Fruit fly (Drosophila melanogaster): Measurements from ENCODE around the gene CG46059.

CG46059 gene

dm6 chr2L:19164933-19165813, 18.4 kb downstream of the CG46059 start:
- no peak for TF ChIP-seq N (GFP tag; optimal IDR thresholded peaks at IDR 0.05)
- peak; percentile 92 for TF ChIP-seq psq (GFP tag; optimal IDR thresholded peaks at IDR 0.05)
- TF ChIP-seq jim (GFP tag; optimal IDR thresholded peaks at IDR 0.05) = no peak
- TF ChIP-seq usp (GFP tag; optimal IDR thresholded peaks at IDR 0.05) = no peak
- TF ChIP-seq h (GFP tag; optimal IDR thresholded peaks at IDR 0.05) = peak; percentile 96
- TF ChIP-seq rgr (GFP tag; optimal IDR thresholded peaks at IDR 0.05) = peak; percentile 96
- peak; percentile 89 for TF ChIP-seq tai (GFP tag; optimal IDR thresholded peaks at IDR 0.05)
- no peak for TF ChIP-seq Hr78 (GFP tag; optimal IDR thresholded peaks at IDR 0.05)
- TF ChIP-seq Abd-B (GFP tag; optimal IDR thresholded peaks at IDR 0.05) = no peak
- TF ChIP-seq Vsx2 (GFP tag; optimal IDR thresholded peaks at IDR 0.05; ENCODE audit: partially characterized antibody) = no peak
- peak; percentile 89 for TF ChIP-seq woc (GFP tag; optimal IDR thresholded peaks at IDR 0.05)
- TF ChIP-seq Sp1 (GFP tag; optimal IDR thresholded peaks at IDR 0.05) = peak; percentile 92
- TF ChIP-seq brk (GFP tag; optimal IDR thresholded peaks at IDR 0.05) = peak; percentile 94
- TF ChIP-seq sage (GFP tag; optimal IDR thresholded peaks at IDR 0.05) = peak; percentile 87
- TF ChIP-seq pan (optimal IDR thresholded peaks at IDR 0.05) = no peak
- no peak for TF ChIP-seq Myc (optimal IDR thresholded peaks at IDR 0.05)
- TF ChIP-seq Dif (GFP tag; optimal IDR thresholded peaks at IDR 0.05; ENCODE audit: partially characterized antibody) = peak; percentile 64
- peak; percentile 95 for TF ChIP-seq sv (GFP tag; optimal IDR thresholded peaks at IDR 0.05)
- peak; percentile 95 for TF ChIP-seq ey (GFP tag; optimal IDR thresholded peaks at IDR 0.05)
- TF ChIP-seq Jra (GFP tag; optimal IDR thresholded peaks at IDR 0.05) = peak; percentile 84
- TF ChIP-seq Hnf4 (GFP tag; optimal IDR thresholded peaks at IDR 0.05) = peak; percentile 89
- TF ChIP-seq dmrt93B (GFP tag; optimal IDR thresholded peaks at IDR 0.05) = peak; percentile 82
- TF ChIP-seq CG9705 (GFP tag; optimal IDR thresholded peaks at IDR 0.05) = peak; percentile 75
- TF ChIP-seq lola (GFP tag; optimal IDR thresholded peaks at IDR 0.05) = no peak
- TF ChIP-seq dl (GFP tag; optimal IDR thresholded peaks at IDR 0.05; ENCODE audit: insufficient read depth in 1 of 2, partially characterized antibody in 2 of 2) = peak; percentile 41 to 42
- TF ChIP-seq OdsH (GFP tag; optimal IDR thresholded peaks at IDR 0.05) = peak; percentile 96
- peak; percentile 91 for TF ChIP-seq HLH106 (tag; optimal IDR thresholded peaks at IDR 0.05)
- TF ChIP-seq Hr83 (GFP tag; optimal IDR thresholded peaks at IDR 0.05; ENCODE audit: poor library complexity, severe bottlenecking) = no peak
- TF ChIP-seq Rel (GFP tag; optimal IDR thresholded peaks at IDR 0.05) = peak; percentile 40
- peak; percentile 51 for TF ChIP-seq Rel (tag; optimal IDR thresholded peaks at IDR 0.05)
- TF ChIP-seq fru (GFP tag; optimal IDR thresholded peaks at IDR 0.05) = peak; percentile 97
- peak; percentile 81 for TF ChIP-seq CG32264 (GFP tag; optimal IDR thresholded peaks at IDR 0.05)
- no peak for TF ChIP-seq CrebA (GFP tag; optimal IDR thresholded peaks at IDR 0.05; ENCODE audit: borderline replicate concordance)
- peak; percentile 40 for TF ChIP-seq Dfd (GFP tag; optimal IDR thresholded peaks at IDR 0.05)
- peak; percentile 35 for TF ChIP-seq dsf (GFP tag; optimal IDR thresholded peaks at IDR 0.05; ENCODE audit: borderline replicate concordance)
- no peak for TF ChIP-seq Mio (GFP tag; optimal IDR thresholded peaks at IDR 0.05)
- TF ChIP-seq GATAd (GFP tag; optimal IDR thresholded peaks at IDR 0.05) = no peak
- peak; percentile 79 to 96 for TF ChIP-seq foxo (GFP tag; optimal IDR thresholded peaks at IDR 0.05)
- peak; percentile 89 for TF ChIP-seq br (GFP tag; optimal IDR thresholded peaks at IDR 0.05)

- no peak for TF ChIP-seq lola (GFP tag; optimal IDR thresholded peaks at IDR 0.05)
- no peak for TF ChIP-seq OdsH (GFP tag; optimal IDR thresholded peaks at IDR 0.05)
- TF ChIP-seq dl (GFP tag; optimal IDR thresholded peaks at IDR 0.05; ENCODE audit: insufficient read depth in 1 of 2, partially characterized antibody in 2 of 2) = no peak
- TF ChIP-seq Dif (GFP tag; optimal IDR thresholded peaks at IDR 0.05; ENCODE audit: partially characterized antibody) = no peak
- no peak for TF ChIP-seq Vsx2 (GFP tag; optimal IDR thresholded peaks at IDR 0.05; ENCODE audit: partially characterized antibody)
- TF ChIP-seq Myc (optimal IDR thresholded peaks at IDR 0.05) = no peak
- TF ChIP-seq Hr83 (GFP tag; optimal IDR thresholded peaks at IDR 0.05; ENCODE audit: poor library complexity, severe bottlenecking) = no peak
- TF ChIP-seq ey (GFP tag; optimal IDR thresholded peaks at IDR 0.05) = no peak
- TF ChIP-seq CG32264 (GFP tag; optimal IDR thresholded peaks at IDR 0.05) = no peak
- TF ChIP-seq dsf (GFP tag; optimal IDR thresholded peaks at IDR 0.05; ENCODE audit: borderline replicate concordance) = no peak
- no peak for TF ChIP-seq sv (GFP tag; optimal IDR thresholded peaks at IDR 0.05)
Observed at dm6 chr2L:19163975-19164371, 19.6 kb downstream of the CG46059 start.

Measured in whole organism, wandering third instar larva.